Fruit fly (Drosophila melanogaster): ENCODE data around the gene CG10584.

DNA sequence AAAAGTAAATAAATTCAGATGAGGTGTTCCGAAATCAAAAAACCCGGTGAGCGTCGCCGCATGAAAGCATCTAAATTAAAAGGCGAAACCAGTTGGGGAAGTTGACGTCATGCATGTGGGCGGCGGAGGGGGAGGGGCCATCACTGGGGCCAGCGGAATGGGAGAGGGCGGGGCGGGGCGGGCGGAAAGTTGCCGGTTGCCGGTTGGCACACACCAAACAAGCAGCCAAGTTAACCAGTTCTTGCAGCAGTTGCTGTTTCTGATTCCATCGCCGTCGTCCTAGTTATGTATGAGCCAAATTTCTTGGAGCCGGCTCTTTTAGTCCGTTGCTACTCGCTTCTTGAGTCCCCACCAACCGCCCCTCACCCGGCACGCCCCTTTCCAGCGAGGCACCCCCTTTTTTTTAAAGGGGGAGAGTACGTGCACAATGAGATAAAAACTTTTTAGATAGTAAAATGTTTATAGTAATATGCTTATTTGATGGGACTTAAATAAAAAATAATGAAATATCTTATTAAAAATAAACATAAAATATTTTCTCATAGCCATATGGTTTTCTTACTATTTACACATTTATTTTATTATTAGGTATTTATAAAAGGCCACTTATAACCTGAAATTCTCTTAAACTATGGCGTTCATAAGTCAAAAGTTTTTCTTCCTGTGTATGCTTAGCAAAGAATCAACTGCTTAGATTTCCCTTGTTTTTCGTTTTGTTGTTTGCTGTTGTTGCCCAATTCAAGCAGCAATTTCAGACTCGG is 21.2 kb upstream of the CG10584 start:
- TF ChIP-seq usp (GFP tag; optimal IDR thresholded peaks at IDR 0.05) (no peak), pan (optimal IDR thresholded peaks at IDR 0.05) (no peak), psq (optimal IDR thresholded peaks at IDR 0.05) (no peak), Dll (optimal IDR thresholded peaks at IDR 0.05) (no peak), EcR (GFP tag; optimal IDR thresholded peaks at IDR 0.05) (no peak)
